Fruit fly (Drosophila melanogaster): ENCODE data around the gene esc.

dm6 chr2L:11849658-11850057 is 20.5 kb upstream of the esc start, which contains the start of gene Mal-B2:
- no peak for TF ChIP-seq toe (GFP tag; optimal IDR thresholded peaks at IDR 0.05)
- no peak for TF ChIP-seq pad (GFP tag; optimal IDR thresholded peaks at IDR 0.05)
- TF ChIP-seq Crg-1 (GFP tag; optimal IDR thresholded peaks at IDR 0.05), result no peak
- no peak for TF ChIP-seq bab1 (GFP tag; optimal IDR thresholded peaks at IDR 0.05)
- TF ChIP-seq CG11617 (GFP tag; optimal IDR thresholded peaks at IDR 0.05), result no peak
